Fruit fly (Drosophila melanogaster) whole organism, embryonic: ENCODE data around the gene peb.

ENCODE experiments used
- Antp ChIP-seq: fragments of 200-800 bp; sonication (Bioruptor generic); optimal IDR thresholded peaks from 3 replicates; lab custom pipeline; 2016; ENCODE audit warnings: missing biosample characterization, missing genetic modification characterization
- Atf-2 ChIP-seq: fragments of 200-800 bp; sonication (Bioruptor generic); optimal IDR thresholded peaks from 2 replicates; lab custom pipeline; 2016; ENCODE audit warnings: missing biosample characterization, missing genetic modification characterization
- Blimp-1 ChIP-seq: fragments of 200-800 bp; sonication (Bioruptor generic); optimal IDR thresholded peaks from 3 replicates; lab custom pipeline; 2018; ENCODE audit warnings: missing biosample characterization, missing genetic modification characterization, mild to moderate bottlenecking, moderate library complexity, missing genetic modification reagents
- CG10267 ChIP-seq: fragments of 200-800 bp; sonication (Bioruptor generic); optimal IDR thresholded peaks from 2 replicates; lab custom pipeline; 2018; ENCODE audit warnings: missing biosample characterization, mild to moderate bottlenecking, missing genetic modification characterization, moderate library complexity
- CG10462 ChIP-seq: fragments of 200-800 bp; sonication (Bioruptor generic); optimal IDR thresholded peaks from 2 replicates; lab custom pipeline; 2016; ENCODE audit warnings: missing biosample characterization, missing genetic modification characterization
- CG11247 ChIP-seq: fragments of 200-800 bp; sonication (Bioruptor generic); IDR thresholded peaks from 2 replicates; pipeline ENCODE4 v1.3.6; 2022; ENCODE audit warnings: missing biosample characterization, missing genetic modification characterization
- CG11398 ChIP-seq: fragments of 200-800 bp; sonication (Bioruptor generic); optimal IDR thresholded peaks from 2 replicates; lab custom pipeline; 2016; ENCODE audit warnings: missing biosample characterization, missing genetic modification characterization
- CG11456 ChIP-seq: fragments of 200-800 bp; sonication (Bioruptor generic); IDR thresholded peaks from 3 replicates; pipeline ENCODE4 v1.3.6; 2022; ENCODE audit warnings: missing biosample characterization, missing genetic modification characterization
- CG13775 ChIP-seq: fragments of 200-800 bp; sonication (Bioruptor generic); optimal IDR thresholded peaks from 3 replicates; lab custom pipeline; 2017; ENCODE audit warnings: missing biosample characterization, mild to moderate bottlenecking, missing genetic modification characterization
- CG14965 ChIP-seq: fragments of 200-800 bp; sonication (Bioruptor generic); optimal IDR thresholded peaks from 2 replicates; lab custom pipeline; 2016; ENCODE audit warnings: missing biosample characterization, missing genetic modification characterization, borderline replicate concordance
- CG15514 ChIP-seq: fragments of 200-800 bp; sonication (Bioruptor generic); optimal IDR thresholded peaks from 3 replicates; lab custom pipeline; 2017; ENCODE audit warnings: missing biosample characterization, missing genetic modification characterization, mild to moderate bottlenecking, moderate library complexity, missing genetic modification reagents
- CG16863 ChIP-seq: fragments of 200-800 bp; sonication (Bioruptor generic); optimal IDR thresholded peaks from 3 replicates; lab custom pipeline; 2016; ENCODE audit warnings: missing biosample characterization, missing genetic modification characterization
- CG2199 ChIP-seq: fragments of 200-800 bp; sonication (Bioruptor generic); IDR thresholded peaks from 3 replicates; pipeline ENCODE4 v1.3.6; 2022; ENCODE audit warnings: missing biosample characterization, missing genetic modification characterization
- CG2889 ChIP-seq: fragments of 200-800 bp; sonication (Bioruptor generic); IDR thresholded peaks from 3 replicates; pipeline ENCODE4 v1.3.6; 2022; ENCODE audit warnings: missing biosample characterization, missing genetic modification characterization
- CG31388 ChIP-seq: fragments of 200-800 bp; sonication (Bioruptor generic); optimal IDR thresholded peaks from 2 replicates; lab custom pipeline; 2016; ENCODE audit warnings: missing biosample characterization, missing genetic modification characterization
- CG32767 ChIP-seq: fragments of 200-800 bp; sonication (Bioruptor generic); IDR thresholded peaks from 2 replicates; pipeline ENCODE4 v1.3.6; 2022; ENCODE audit warnings: missing biosample characterization, missing genetic modification characterization
- CG34224 ChIP-seq: fragments of 200-800 bp; sonication (Bioruptor generic); IDR thresholded peaks from 3 replicates; pipeline ENCODE4 v1.3.6; 2022; ENCODE audit warnings: missing biosample characterization, missing genetic modification characterization; ENCODE audit not compliant: partially characterized antibody
- CG4328 ChIP-seq: fragments of 200-800 bp; sonication (Bioruptor generic); optimal IDR thresholded peaks from 3 replicates; lab custom pipeline; 2017; ENCODE audit warnings: missing biosample characterization, missing genetic modification reagents, missing genetic modification characterization
- CoRest ChIP-seq: fragments of 200-800 bp; sonication (Bioruptor generic); optimal IDR thresholded peaks from 3 replicates; lab custom pipeline; 2018; ENCODE audit warnings: missing biosample characterization, mild to moderate bottlenecking, missing genetic modification characterization, moderate library complexity
- Dip3 ChIP-seq: fragments of 200-800 bp; sonication (Bioruptor generic); optimal IDR thresholded peaks from 3 replicates; lab custom pipeline; 2016; ENCODE audit warnings: missing biosample characterization, missing genetic modification characterization
- Gug ChIP-seq: fragments of 200-800 bp; sonication (Bioruptor generic); IDR thresholded peaks from 4 replicates; pipeline ENCODE4 v1.3.6; 2022; ENCODE audit warnings: missing biosample characterization, missing genetic modification characterization
- H2.0 ChIP-seq: fragments of 200-800 bp; sonication (Bioruptor generic); IDR thresholded peaks from 2 replicates; pipeline ENCODE4 v1.3.6; 2022; ENCODE audit warnings: missing biosample characterization, missing genetic modification characterization
- HLH4C ChIP-seq: fragments of 200-800 bp; sonication (Bioruptor generic); IDR thresholded peaks from 3 replicates; pipeline ENCODE4 v1.3.6; 2022; ENCODE audit warnings: missing biosample characterization, missing genetic modification characterization; ENCODE audit not compliant: partially characterized antibody
- Hr39 ChIP-seq: fragments of >200 bp; optimal IDR thresholded peaks from 2 replicates; lab custom pipeline; 2017
- Jarid2 ChIP-seq: fragments of 200-800 bp; sonication (Bioruptor generic); optimal IDR thresholded peaks from 3 replicates; lab custom pipeline; 2017; ENCODE audit warnings: mild to moderate bottlenecking, missing biosample characterization, missing genetic modification reagents, missing genetic modification characterization
- Neu2 ChIP-seq: fragments of 200-800 bp; sonication (Bioruptor generic); optimal IDR thresholded peaks from 3 replicates; lab custom pipeline; 2016; ENCODE audit warnings: missing biosample characterization, missing genetic modification characterization, borderline replicate concordance
- Oaz ChIP-seq: fragments of 200-800 bp; sonication (Bioruptor generic); IDR thresholded peaks from 2 replicates; pipeline ENCODE4 v1.3.6; 2022; ENCODE audit warnings: missing biosample characterization, missing genetic modification characterization
- Optix ChIP-seq: fragments of 200-800 bp; sonication (Bioruptor generic); IDR thresholded peaks from 3 replicates; pipeline ENCODE4 v1.3.6; 2022; ENCODE audit warnings: missing biosample characterization, missing genetic modification characterization
- Poxn ChIP-seq: fragments of 200-800 bp; sonication (Bioruptor generic); IDR thresholded peaks from 2 replicates; pipeline ENCODE4 v1.3.6; 2022; ENCODE audit warnings: missing biosample characterization, missing genetic modification characterization
- Ptx1 ChIP-seq: fragments of 200-800 bp; sonication (Bioruptor generic); IDR thresholded peaks from 2 replicates; pipeline ENCODE4 v1.3.6; 2022; ENCODE audit warnings: missing biosample characterization, missing genetic modification characterization
- Rfx ChIP-seq: fragments of 200-800 bp; sonication (Bioruptor generic); IDR thresholded peaks from 2 replicates; pipeline ENCODE4 v1.3.6; 2022; ENCODE audit warnings: missing biosample characterization, missing genetic modification characterization
- Trl ChIP-seq, 3 experiments: fragments of >200 bp in 2 of 3; fragments of 200-800 bp in 1 of 3; sonication (Bioruptor generic) in 1 of 3; optimal IDR thresholded peaks; 2 replicates in 1 of 3; 3 replicates in 2 of 3; lab custom pipeline; 2016 to 2017; ENCODE audit warnings: missing biosample characterization in 1 of 3, missing genetic modification characterization in 1 of 3
- Xrp1 ChIP-seq: fragments of 200-800 bp; sonication (Bioruptor generic); IDR thresholded peaks from 2 replicates; pipeline ENCODE4 v1.3.6; 2022; ENCODE audit warnings: missing biosample characterization, missing genetic modification characterization
- ato ChIP-seq: fragments of 200-800 bp; sonication (Bioruptor generic); IDR thresholded peaks from 2 replicates; pipeline ENCODE4 v1.3.6; 2022; ENCODE audit warnings: missing biosample characterization, missing genetic modification characterization; ENCODE audit not compliant: partially characterized antibody
- az2 ChIP-seq: fragments of 200-800 bp; sonication (Bioruptor generic); optimal IDR thresholded peaks from 3 replicates; lab custom pipeline; 2016; ENCODE audit warnings: missing biosample characterization, missing genetic modification characterization
- bbx ChIP-seq: fragments of 200-800 bp; sonication (Bioruptor generic); IDR thresholded peaks from 2 replicates; pipeline ENCODE4 v1.3.6; 2022; ENCODE audit warnings: missing biosample characterization, missing genetic modification characterization; ENCODE audit not compliant: partially characterized antibody
- cato ChIP-seq: fragments of 200-800 bp; sonication (Bioruptor generic); optimal IDR thresholded peaks from 2 replicates; lab custom pipeline; 2016; ENCODE audit warnings: missing biosample characterization, missing genetic modification characterization, borderline replicate concordance
- dmrt11E ChIP-seq: fragments of 200-800 bp; sonication (Bioruptor generic); optimal IDR thresholded peaks from 3 replicates; lab custom pipeline; 2018; ENCODE audit warnings: missing biosample characterization, mild to moderate bottlenecking, missing genetic modification characterization, moderate library complexity
- dpn ChIP-seq, 2 experiments: fragments of 200-800 bp; sonication (Bioruptor generic); optimal IDR thresholded peaks; 3 replicates each; lab custom pipeline; 2016; ENCODE audit warnings: missing biosample characterization in 2 of 2, missing genetic modification characterization in 2 of 2
- emc ChIP-seq: fragments of 200-800 bp; sonication (Bioruptor generic); optimal IDR thresholded peaks from 2 replicates; lab custom pipeline; 2016; ENCODE audit warnings: missing biosample characterization, missing genetic modification characterization
- esg ChIP-seq: fragments of 200-800 bp; sonication (Bioruptor generic); conservative IDR thresholded peaks from 2 replicates; pipeline ENCODE4 v1.3.6; 2022; ENCODE audit warnings: missing biosample characterization, missing genetic modification characterization
- gsb-n ChIP-seq: fragments of 200-800 bp; sonication (Bioruptor generic); optimal IDR thresholded peaks from 3 replicates; lab custom pipeline; 2018; ENCODE audit warnings: missing biosample characterization, mild to moderate bottlenecking, missing genetic modification characterization
- her ChIP-seq: fragments of 200-800 bp; sonication (Bioruptor generic); optimal IDR thresholded peaks from 2 replicates; lab custom pipeline; 2016; ENCODE audit warnings: missing biosample characterization, missing genetic modification characterization
- lmd ChIP-seq: fragments of 200-800 bp; sonication (Bioruptor generic); IDR thresholded peaks from 2 replicates; pipeline ENCODE4 v1.3.6; 2022; ENCODE audit warnings: missing biosample characterization, missing genetic modification characterization
- mld ChIP-seq: fragments of 200-800 bp; sonication (Bioruptor generic); IDR thresholded peaks from 3 replicates; pipeline ENCODE4 v1.3.6; 2022; ENCODE audit warnings: missing biosample characterization, missing genetic modification characterization; ENCODE audit not compliant: partially characterized antibody
- org-1 ChIP-seq: fragments of 200-800 bp; sonication (Bioruptor generic); optimal IDR thresholded peaks from 2 replicates; lab custom pipeline; 2017; ENCODE audit warnings: missing biosample characterization, missing genetic modification characterization
- otp ChIP-seq: fragments of 200-800 bp; sonication (Bioruptor generic); IDR thresholded peaks from 3 replicates; pipeline ENCODE4, ENCODE4 v1.3.6; 2022; ENCODE audit warnings: missing biosample characterization, missing genetic modification characterization
- pb ChIP-seq: fragments of 200-800 bp; sonication (Bioruptor generic); optimal IDR thresholded peaks from 3 replicates; lab custom pipeline; 2016; ENCODE audit warnings: missing biosample characterization, missing genetic modification characterization
- phol ChIP-seq: fragments of 200-800 bp; sonication (Bioruptor generic); optimal IDR thresholded peaks from 3 replicates; lab custom pipeline; 2018; ENCODE audit warnings: missing biosample characterization, mild to moderate bottlenecking, missing genetic modification characterization, moderate library complexity
- sim ChIP-seq: fragments of 200-800 bp; sonication (Bioruptor generic); IDR thresholded peaks from 2 replicates; pipeline ENCODE4 v1.3.6; 2022; ENCODE audit warnings: missing biosample characterization, missing genetic modification characterization
- sr ChIP-seq: fragments of 200-800 bp; sonication (Bioruptor generic); IDR thresholded peaks from 3 replicates; pipeline ENCODE4 v1.3.6; 2022; ENCODE audit warnings: missing biosample characterization, missing genetic modification characterization
- trh ChIP-seq: fragments of 200-800 bp; sonication (Bioruptor generic); optimal IDR thresholded peaks from 2 replicates; lab custom pipeline; 2016; ENCODE audit warnings: missing biosample characterization, missing genetic modification characterization

Gene peb

dm6 chrX:4649751-4650150 is 32.4 kb downstream of the peb start, which contains the start of the genes Cbp80 and Torsin (continued):
- 0 out of 2 replicates have a peak, but pooled peaks have one; percentile 20 for TF ChIP-seq lmd (GFP tag; lab: Robert Waterston, UW)
- TF ChIP-seq HLH4C (GFP tag; lab: Robert Waterston, UW): peak; percentile 100
- TF ChIP-seq CG32767 (GFP tag; lab: Robert Waterston, UW): no peak
- TF ChIP-seq Trl (optimal IDR thresholded peaks at IDR 0.05; lab: Kevin White, UChicago): no peak
- peak; percentile 19 for TF ChIP-seq Trl (GFP tag; optimal IDR thresholded peaks at IDR 0.05; lab: Kevin White, UChicago)
- TF ChIP-seq CG11398 (GFP tag; lab: Kevin White, UChicago): no peak
- no peak for TF ChIP-seq Neu2 (GFP tag; lab: Kevin White, UChicago)
- TF ChIP-seq Rfx (GFP tag; lab: Robert Waterston, UW): no peak
- no peak for TF ChIP-seq Jarid2 (GFP tag; lab: Kevin White, UChicago)
- peak; percentile 90 for TF ChIP-seq CG34224 (GFP tag; lab: Robert Waterston, UW)
- peak; percentile 1 for TF ChIP-seq CG13775 (GFP tag; lab: Kevin White, UChicago)
- TF ChIP-seq Atf-2 (GFP tag; lab: Kevin White, UChicago): no peak
- no peak for TF ChIP-seq her (GFP tag; lab: Kevin White, UChicago)
- TF ChIP-seq CG31388 (GFP tag; lab: Kevin White, UChicago): no peak
- TF ChIP-seq Ptx1: no peak
- TF ChIP-seq esg (GFP tag; lab: Robert Waterston, UW): no peak
- TF ChIP-seq H2.0: 0 out of 2 replicates have a peak, but pooled peaks have one; percentile 16
- TF ChIP-seq CG4328 (GFP tag; lab: Kevin White, UChicago): no peak
- TF ChIP-seq Dip3 (GFP tag; lab: Kevin White, UChicago): no peak
- TF ChIP-seq emc (GFP tag; lab: Kevin White, UChicago): no peak
- TF ChIP-seq CG11456 (GFP tag; lab: Robert Waterston, UW): no peak
- TF ChIP-seq pb (GFP tag; lab: Kevin White, UChicago): no peak
- TF ChIP-seq sr: no peak
- TF ChIP-seq otp (GFP tag; lab: Robert Waterston, UW): no peak
- no peak for TF ChIP-seq Poxn (GFP tag; lab: Robert Waterston, UW)
- peak; percentile 16; the same call in 1 of the 4 replicates for TF ChIP-seq Gug (GFP tag; lab: Robert Waterston, UW)
- no peak for TF ChIP-seq CG2199 (GFP tag; lab: Robert Waterston, UW)
- TF ChIP-seq dmrt11E: no peak
- TF ChIP-seq mld (GFP tag; lab: Robert Waterston, UW): peak; percentile 81
- no peak for TF ChIP-seq CG16863 (GFP tag; lab: Kevin White, UChicago)
- peak; percentile 26 for TF ChIP-seq CG10267
- no peak for TF ChIP-seq CG2889 (GFP tag; lab: Robert Waterston, UW)
- no peak for TF ChIP-seq Blimp-1
- no peak for TF ChIP-seq trh (GFP tag; lab: Kevin White, UChicago)
- no peak for TF ChIP-seq CG11247 (GFP tag; lab: Robert Waterston, UW)
- TF ChIP-seq Xrp1 (GFP tag; lab: Robert Waterston, UW): no peak
- no peak for TF ChIP-seq cato
- TF ChIP-seq sim: no peak
- TF ChIP-seq Oaz (GFP tag; lab: Robert Waterston, UW): no peak
- no peak for TF ChIP-seq Optix (GFP tag; lab: Robert Waterston, UW)
- TF ChIP-seq az2 (GFP tag; lab: Kevin White, UChicago): no peak
- TF ChIP-seq org-1 (GFP tag; lab: Kevin White, UChicago): no peak
- no peak for TF ChIP-seq Hr39 (lab: Kevin White, UChicago)
- TF ChIP-seq CoRest (tag; lab: Kevin White, UChicago): no peak
- peak; percentile 71 for TF ChIP-seq ato
- peak; percentile 34 for TF ChIP-seq phol (tag; lab: Kevin White, UChicago)
- TF ChIP-seq bbx (GFP tag; lab: Robert Waterston, UW): peak; percentile 83
- no peak for TF ChIP-seq CG10462 (GFP tag; lab: Kevin White, UChicago)
- TF ChIP-seq Antp: peak; percentile 33
- TF ChIP-seq gsb-n (tag; lab: Kevin White, UChicago): no peak
- no peak for TF ChIP-seq CG14965
- peak; percentile 9 for TF ChIP-seq CG15514 (GFP tag; lab: Kevin White, UChicago)
- TF ChIP-seq dpn (GFP tag; optimal IDR thresholded peaks at IDR 0.05; lab: Kevin White, UChicago): peak in 1 of 2 experiments; percentile 5
